Fruit fly (Drosophila melanogaster): ENCODE results near the gene Mgat4b.

Mgat4b gene

DNA sequence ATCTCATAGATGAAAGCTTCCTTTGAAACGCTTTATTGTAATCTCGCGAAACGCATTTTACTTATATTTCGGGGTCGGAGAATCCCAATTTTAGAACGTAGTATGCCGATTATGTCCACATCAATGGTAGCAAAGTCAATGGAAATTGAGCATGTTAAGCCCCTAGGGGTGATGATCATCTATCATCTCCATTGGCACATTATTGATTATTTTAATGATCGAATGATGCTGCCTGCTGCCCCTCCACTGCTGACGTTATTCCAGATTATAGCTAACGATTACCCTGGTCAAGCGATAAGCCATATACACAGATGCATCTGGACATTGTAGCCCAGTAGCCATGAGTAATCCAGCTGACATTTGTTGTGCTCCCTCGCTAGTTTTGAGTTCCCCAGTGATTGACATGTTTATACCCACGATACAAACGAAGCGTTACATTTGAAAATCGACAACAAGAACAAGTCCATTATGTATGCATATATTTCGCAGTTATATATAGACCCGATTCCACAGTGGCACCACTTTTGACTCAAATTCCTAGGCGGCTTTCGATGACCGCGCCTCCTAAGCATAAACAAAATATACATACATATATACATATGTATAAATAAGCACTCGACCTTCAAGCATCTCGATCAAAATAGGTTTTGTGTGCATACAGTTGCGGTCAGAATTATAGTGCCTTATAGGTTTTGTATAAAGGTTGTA, 15.3 kb upstream of the Mgat4b start:
- peak; percentile 90 for TF ChIP-seq kay (GFP tag; ENCODE audit: borderline replicate concordance)
- TF ChIP-seq ovo (GFP tag; optimal IDR thresholded peaks at IDR 0.05) = no peak

DNA sequence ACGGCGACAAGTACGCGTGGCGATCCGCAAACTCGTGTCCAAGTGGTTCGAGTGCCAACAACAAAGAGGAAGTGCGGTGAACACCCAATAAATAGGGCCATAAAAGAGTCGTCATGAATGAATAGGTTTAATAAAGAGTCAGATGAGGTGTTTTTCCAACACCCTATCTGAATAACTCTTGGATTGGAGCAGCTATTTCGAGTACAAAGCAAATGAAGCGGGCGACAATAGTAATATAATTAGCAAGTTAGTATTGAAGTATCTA, 14.2 kb upstream of the Mgat4b start:
- TF ChIP-seq Mnt (GFP tag; optimal IDR thresholded peaks at IDR 0.05) = peak; percentile 17
- TF ChIP-seq CG33017 (tag; optimal IDR thresholded peaks at IDR 0.05) = peak; percentile 16
- no peak for TF ChIP-seq CG7101 (tag; optimal IDR thresholded peaks at IDR 0.05)
- TF ChIP-seq Crg-1 (GFP tag; optimal IDR thresholded peaks at IDR 0.05) = no peak
- peak; percentile 79 for TF ChIP-seq cic (GFP tag; optimal IDR thresholded peaks at IDR 0.05)
- no peak for TF ChIP-seq cnc (optimal IDR thresholded peaks at IDR 0.05)

DNA sequence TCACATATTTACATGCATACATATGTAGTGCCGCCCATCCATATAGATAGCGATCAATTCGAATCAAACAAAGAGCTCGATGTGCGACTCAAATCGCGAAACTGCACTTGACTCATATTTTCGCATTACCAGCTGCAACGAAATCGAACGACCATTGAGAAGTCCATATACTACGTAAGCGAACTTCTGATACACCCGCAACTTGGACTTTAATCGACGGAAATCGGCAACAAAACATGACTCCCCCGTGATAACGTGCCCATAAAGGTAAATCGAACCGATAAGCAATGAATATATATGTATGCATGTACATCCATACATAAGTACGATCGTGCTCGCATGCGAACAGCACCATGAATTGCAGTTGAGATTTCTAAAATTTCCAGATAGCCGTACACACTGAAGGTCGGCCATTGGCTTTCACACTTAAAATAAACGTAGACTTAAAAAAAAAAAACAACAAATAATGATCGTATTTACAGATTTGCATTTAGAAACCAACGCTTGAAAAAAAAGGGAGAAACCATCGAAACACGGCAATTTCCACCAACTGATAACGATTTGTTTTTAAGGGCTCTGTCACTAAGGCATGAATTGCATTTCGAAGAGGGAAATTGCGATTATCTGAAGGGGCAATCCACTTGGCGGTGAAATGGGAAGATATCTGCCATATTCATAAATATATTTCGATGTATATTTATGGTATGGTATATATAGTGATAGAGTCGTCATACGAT, 13.7 kb upstream of the Mgat4b start:
- TF ChIP-seq CG1620 (GFP tag; optimal IDR thresholded peaks at IDR 0.05) (no peak), toe (GFP tag; optimal IDR thresholded peaks at IDR 0.05) (no peak), CG12768 (GFP tag; optimal IDR thresholded peaks at IDR 0.05) (peak; percentile 28), tj (GFP tag; optimal IDR thresholded peaks at IDR 0.05) (peak; percentile 43), CG7101 (tag; optimal IDR thresholded peaks at IDR 0.05) (no peak), cic (GFP tag; optimal IDR thresholded peaks at IDR 0.05) (peak; percentile 32), CG33017 (tag; optimal IDR thresholded peaks at IDR 0.05) (no peak), kay (GFP tag; ENCODE audit: borderline replicate concordance) (peak; percentile 97)

DNA sequence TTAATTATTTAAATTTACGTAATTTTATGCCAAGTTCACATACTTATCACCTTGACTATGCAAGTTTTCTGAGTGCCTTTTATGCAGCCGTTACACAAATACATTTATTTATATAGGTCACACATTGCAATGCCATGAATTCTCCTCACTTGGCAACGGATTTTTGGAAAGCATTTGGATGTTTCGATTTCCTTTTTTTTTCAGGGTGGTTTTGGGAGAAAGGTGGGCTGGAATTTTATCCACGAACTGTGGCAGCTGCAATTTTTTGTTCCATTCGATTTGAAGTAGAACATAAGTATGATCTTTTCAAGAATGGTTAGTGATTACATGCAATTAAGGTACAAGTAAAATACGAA, 12.8 kb upstream of the Mgat4b start:
- TF ChIP-seq CG5204 (GFP tag; optimal IDR thresholded peaks at IDR 0.05) = no peak
- peak; percentile 66 for TF ChIP-seq kay (GFP tag; ENCODE audit: borderline replicate concordance)
- TF ChIP-seq CG12768 (GFP tag; optimal IDR thresholded peaks at IDR 0.05) = no peak
- TF ChIP-seq CG11617 (GFP tag; optimal IDR thresholded peaks at IDR 0.05) = no peak
- TF ChIP-seq Mnt (GFP tag; optimal IDR thresholded peaks at IDR 0.05) = no peak

- no peak for TF ChIP-seq toe (GFP tag; optimal IDR thresholded peaks at IDR 0.05)
- TF ChIP-seq Crg-1 (GFP tag; optimal IDR thresholded peaks at IDR 0.05) = peak; percentile 30
- TF ChIP-seq CG7045 (GFP tag; optimal IDR thresholded peaks at IDR 0.05) = peak; percentile 48
- no peak for TF ChIP-seq ovo (GFP tag; optimal IDR thresholded peaks at IDR 0.05)
- no peak for TF ChIP-seq CG1620 (GFP tag; optimal IDR thresholded peaks at IDR 0.05)
- TF ChIP-seq cnc (optimal IDR thresholded peaks at IDR 0.05) = no peak
- TF ChIP-seq Clk (GFP tag; optimal IDR thresholded peaks at IDR 0.05) = no peak
- peak; percentile 20 for TF ChIP-seq CG12768 (GFP tag; optimal IDR thresholded peaks at IDR 0.05)
- peak; percentile 87 for TF ChIP-seq bab1 (GFP tag; optimal IDR thresholded peaks at IDR 0.05)
- peak; percentile 52 for TF ChIP-seq CG11617 (GFP tag; optimal IDR thresholded peaks at IDR 0.05)
- TF ChIP-seq CG7101 (tag; optimal IDR thresholded peaks at IDR 0.05) = peak; percentile 8
- no peak for TF ChIP-seq Hr96 (GFP tag; optimal IDR thresholded peaks at IDR 0.05)
- TF ChIP-seq cic (GFP tag; optimal IDR thresholded peaks at IDR 0.05) = peak; percentile 28
- no peak for TF ChIP-seq CG33017 (tag; optimal IDR thresholded peaks at IDR 0.05)
- no peak for TF ChIP-seq pad (GFP tag; optimal IDR thresholded peaks at IDR 0.05)
- TF ChIP-seq Mnt (GFP tag; optimal IDR thresholded peaks at IDR 0.05) = no peak
- TF ChIP-seq tj (GFP tag; optimal IDR thresholded peaks at IDR 0.05) = peak; percentile 61
- TF ChIP-seq kay (GFP tag; ENCODE audit: borderline replicate concordance) = no peak
- TF ChIP-seq CG14711 (tag; optimal IDR thresholded peaks at IDR 0.05) = peak; percentile 5
- no peak for TF ChIP-seq CG5204 (GFP tag; optimal IDR thresholded peaks at IDR 0.05)
Observed at dm6 chr3L:14781082-14781862, 12.2 kb upstream of the Mgat4b start.

DNA sequence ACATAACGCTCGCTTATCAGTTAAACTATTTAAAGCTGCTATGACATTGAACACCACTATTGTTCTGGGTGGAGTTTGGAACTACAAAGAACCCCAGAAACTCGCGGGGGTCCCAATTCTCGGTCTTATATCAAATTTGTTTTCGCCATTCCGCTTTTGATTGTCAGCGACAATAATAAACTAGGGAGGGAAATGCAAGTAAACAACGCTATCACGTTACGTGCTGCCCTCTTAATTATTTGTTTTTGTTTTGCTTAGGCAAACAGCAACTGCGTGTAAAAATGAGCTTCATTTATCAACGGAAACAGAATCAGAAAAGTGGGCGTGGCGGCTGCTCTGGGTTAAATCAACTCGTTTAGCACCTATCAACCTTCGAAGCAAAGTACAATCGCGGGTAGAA, 11.1 kb upstream of the Mgat4b start:
- TF ChIP-seq cnc (optimal IDR thresholded peaks at IDR 0.05) (no peak), CG12768 (GFP tag; optimal IDR thresholded peaks at IDR 0.05) (peak; percentile 93), Mnt (GFP tag; optimal IDR thresholded peaks at IDR 0.05) (peak; percentile 76), CG7045 (GFP tag; optimal IDR thresholded peaks at IDR 0.05) (peak; percentile 85), Clk (GFP tag; optimal IDR thresholded peaks at IDR 0.05) (peak; percentile 72), CG33017 (tag; optimal IDR thresholded peaks at IDR 0.05) (peak; percentile 85), CG14711 (tag; optimal IDR thresholded peaks at IDR 0.05) (peak; percentile 58), Hr96 (GFP tag; optimal IDR thresholded peaks at IDR 0.05) (no peak), CG11617 (GFP tag; optimal IDR thresholded peaks at IDR 0.05) (peak; percentile 69), kay (GFP tag; ENCODE audit: borderline replicate concordance) (no peak), ovo (GFP tag; optimal IDR thresholded peaks at IDR 0.05) (peak; percentile 83), toe (GFP tag; optimal IDR thresholded peaks at IDR 0.05) (peak; percentile 41), Crg-1 (GFP tag; optimal IDR thresholded peaks at IDR 0.05) (peak; percentile 76), CG7101 (tag; optimal IDR thresholded peaks at IDR 0.05) (peak; percentile 84), pad (GFP tag; optimal IDR thresholded peaks at IDR 0.05) (peak; percentile 55), cic (GFP tag; optimal IDR thresholded peaks at IDR 0.05) (peak; percentile 97), CG5204 (GFP tag; optimal IDR thresholded peaks at IDR 0.05) (no peak), bab1 (GFP tag; optimal IDR thresholded peaks at IDR 0.05) (peak; percentile 31), tj (GFP tag; optimal IDR thresholded peaks at IDR 0.05) (peak; percentile 66), CG1620 (GFP tag; optimal IDR thresholded peaks at IDR 0.05) (peak; percentile 59)
